Worm (Caenorhabditis elegans): ENCODE results near the gene srg-11.

- TF ChIP-seq blmp-1 (tag; optimal IDR thresholded peaks at IDR 0.05): no peak
- no peak for TF ChIP-seq ztf-11 (tag; optimal IDR thresholded peaks at IDR 0.05)
- no peak for TF ChIP-seq nhr-12 (tag; optimal IDR thresholded peaks at IDR 0.05)
- TF ChIP-seq nhr-237 (tag; optimal IDR thresholded peaks at IDR 0.05): no peak
- TF ChIP-seq nhr-76 (tag; optimal IDR thresholded peaks at IDR 0.05): no peak
- no peak for TF ChIP-seq ceh-83 (GFP tag; optimal IDR thresholded peaks at IDR 0.05)
- no peak for TF ChIP-seq hlh-1 (tag; optimal IDR thresholded peaks at IDR 0.05)
- TF ChIP-seq cnd-1 (tag; optimal IDR thresholded peaks at IDR 0.05): no peak
- TF ChIP-seq nhr-28 (tag; optimal IDR thresholded peaks at IDR 0.05): no peak
- TF ChIP-seq lsy-2 (tag; optimal IDR thresholded peaks at IDR 0.05): no peak
- TF ChIP-seq unc-62 (GFP tag; optimal IDR thresholded peaks at IDR 0.05): no peak
- no peak for TF ChIP-seq lin-13 (tag; optimal IDR thresholded peaks at IDR 0.05)
These were observed 18.0 kb downstream of the srg-11 start, which contains the start of gene dnj-18 for ce11 chrIII:4697819-4698218.
